Worm (Caenorhabditis elegans) whole organism, L4 larva: ENCODE data around the gene pes-4.
"Not testable (repeated sequence)": the region's sequence is repeated elsewhere in the genome, so short reads cannot be mapped to it uniquely, and the experiment has no call there.

Experiments used
- R02D3.7 ChIP-seq: fragments of 150-350 bp; sonication (generic microtip); optimal IDR thresholded peaks from 3 replicates; lab custom pipeline; 2014; ENCODE audit warnings: missing biosample characterization, missing genetic modification characterization
- ceh-82 ChIP-seq: sonication (generic microtip); optimal IDR thresholded peaks from 2 replicates; lab custom pipeline; 2017; ENCODE audit warnings: missing biosample characterization, missing genetic modification characterization
- daf-16 ChIP-seq, 3 experiments: sonication (generic microtip); optimal IDR thresholded peaks; 2 replicates each; lab custom pipeline; 2016 to 2017; ENCODE audit warnings: missing genetic modification characterization in 3 of 3, missing genetic modification reagents in 3 of 3, mild to moderate bottlenecking in 2 of 3, missing compliant biosample characterization in 2 of 3, missing biosample characterization in 1 of 3, moderate library complexity in 1 of 3
- fkh-10 ChIP-seq: fragments of 150-350 bp; optimal IDR thresholded peaks from 2 replicates; lab custom pipeline; 2014; ENCODE audit warnings: missing biosample characterization, missing genetic modification reagents, missing genetic modification characterization
- nhr-25 ChIP-seq: sonication (generic microtip); optimal IDR thresholded peaks from 2 replicates; lab custom pipeline; 2017; ENCODE audit warnings: missing genetic modification characterization, mild to moderate bottlenecking, missing compliant biosample characterization, antibody characterized with exemption, moderate library complexity, borderline replicate concordance; ENCODE audit not compliant: insufficient read depth
- skn-1 ChIP-seq: fragments of 150-350 bp; optimal IDR thresholded peaks from 2 replicates; lab custom pipeline; 2014; ENCODE audit warnings: missing biosample characterization, missing genetic modification characterization
- zip-2 ChIP-seq: fragments of 150-350 bp; optimal IDR thresholded peaks from 2 replicates; lab custom pipeline; 2014; ENCODE audit warnings: missing biosample characterization, missing genetic modification characterization
- ztf-11 ChIP-seq: fragments of 150-350 bp; optimal IDR thresholded peaks from 2 replicates; lab custom pipeline; 2014; ENCODE audit warnings: missing biosample characterization, missing genetic modification characterization

DNA sequence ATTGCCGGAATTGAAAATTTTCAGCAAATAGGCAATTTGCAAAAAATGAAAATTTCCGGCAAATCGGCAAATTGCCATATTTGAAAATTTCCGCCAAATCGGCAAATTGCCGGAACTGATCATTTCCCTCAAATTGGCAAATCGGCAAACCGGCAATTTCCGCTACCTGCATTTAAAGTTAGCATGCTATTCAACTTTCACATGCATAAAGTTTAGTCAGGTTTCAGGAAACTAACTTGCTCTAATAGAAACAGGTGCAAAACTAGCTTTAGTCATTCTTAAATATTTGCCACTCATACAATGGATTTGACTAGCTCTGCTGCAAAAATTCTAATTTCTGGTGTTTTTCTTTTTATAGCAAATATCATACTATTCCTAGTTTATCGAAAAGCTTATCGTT, 33.6 kb upstream of the pes-4 start, which contains the start of gene srz-9:
- not testable (repeated sequence) for TF ChIP-seq nhr-25 (tag; lab: Kevin White, UChicago); ztf-11 (tag; lab: Kevin White, UChicago); zip-2 (tag; lab: Kevin White, UChicago); ceh-82 (tag; lab: Kevin White, UChicago); R02D3.7 (tag; lab: Kevin White, UChicago); fkh-10; skn-1; daf-16 (GFP tag; optimal IDR thresholded peaks at IDR 0.05; lab: Kevin White, UChicago); daf-16 (tag; optimal IDR thresholded peaks at IDR 0.05; lab: Kevin White, UChicago)
